Worm (Caenorhabditis elegans): ENCODE results near the gene C16A11.7.

Gene C16A11.7

DNA sequence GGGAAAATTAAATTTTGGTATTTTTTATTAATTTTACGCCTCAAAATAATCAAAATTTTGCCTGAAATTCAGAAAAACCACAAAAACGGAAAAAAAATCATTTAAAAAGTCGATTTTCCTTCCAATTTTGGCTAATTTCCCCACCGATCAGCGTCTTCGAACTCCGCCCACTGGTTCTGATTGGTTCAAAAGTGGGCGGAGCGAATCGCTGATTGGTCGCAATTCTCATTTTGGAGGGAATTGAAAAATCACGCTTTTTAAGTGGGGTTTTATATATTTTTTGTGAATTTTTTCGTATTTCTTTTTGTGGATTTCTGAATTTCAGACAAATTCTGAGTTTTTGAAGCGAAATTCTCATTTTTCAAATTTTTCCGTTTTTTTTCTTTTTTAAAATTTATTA is 30.2 kb upstream of the C16A11.7 start:
- TF ChIP-seq fkh-10 (GFP tag; optimal IDR thresholded peaks at IDR 0.05) = no peak
- TF ChIP-seq nfya-1 (tag; optimal IDR thresholded peaks at IDR 0.05) = peak; percentile 83

DNA sequence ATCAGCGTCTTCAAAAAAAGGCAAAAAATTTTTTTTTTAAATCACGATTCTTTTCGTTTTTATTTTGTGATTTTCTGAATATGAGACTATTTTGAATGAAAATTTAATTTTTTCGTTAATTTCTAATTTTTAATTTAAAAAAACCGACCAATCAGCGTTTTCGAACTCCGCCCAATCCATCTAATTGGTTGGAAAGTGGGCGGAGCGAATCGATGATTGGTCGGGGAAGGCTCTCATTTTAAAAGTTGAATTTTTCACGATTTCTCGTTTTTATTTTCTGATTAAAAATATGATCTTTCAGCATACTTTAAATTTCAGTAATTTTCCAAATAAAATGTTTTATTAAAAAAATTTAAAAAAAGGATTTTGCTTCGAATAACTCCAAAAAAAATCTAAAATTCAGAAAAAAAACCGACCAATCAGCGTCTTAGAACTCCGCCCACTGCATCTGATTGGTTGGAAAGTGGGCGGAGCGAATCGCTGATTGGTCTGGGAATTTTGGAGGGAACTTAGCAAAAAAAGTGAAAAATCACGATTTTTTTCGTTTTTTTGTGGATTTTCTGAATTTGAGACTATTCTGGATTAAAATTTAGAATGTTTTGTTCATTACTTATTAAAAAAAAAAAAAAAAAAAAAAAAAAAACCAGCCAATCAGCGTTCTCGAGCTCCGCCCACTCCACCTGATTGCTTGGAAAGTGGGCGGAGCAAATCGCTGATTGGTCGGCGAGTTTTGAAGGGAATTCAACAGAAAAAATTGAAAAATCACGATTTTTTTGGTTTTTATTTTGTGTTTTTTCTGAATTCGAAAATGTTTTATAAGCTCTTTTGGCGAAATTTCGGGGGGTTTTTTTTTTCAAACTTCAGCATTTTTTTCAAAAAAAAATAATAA is 27.8 kb upstream of the C16A11.7 start:
- TF ChIP-seq nhr-11 (tag; optimal IDR thresholded peaks at IDR 0.05) (no peak), unc-86 (tag; optimal IDR thresholded peaks at IDR 0.05) (no peak), nfya-1 (tag; optimal IDR thresholded peaks at IDR 0.05) (peak; percentile 81), odd-2 (tag; optimal IDR thresholded peaks at IDR 0.05) (no peak), pqm-1 (tag; optimal IDR thresholded peaks at IDR 0.05) (no peak)

DNA sequence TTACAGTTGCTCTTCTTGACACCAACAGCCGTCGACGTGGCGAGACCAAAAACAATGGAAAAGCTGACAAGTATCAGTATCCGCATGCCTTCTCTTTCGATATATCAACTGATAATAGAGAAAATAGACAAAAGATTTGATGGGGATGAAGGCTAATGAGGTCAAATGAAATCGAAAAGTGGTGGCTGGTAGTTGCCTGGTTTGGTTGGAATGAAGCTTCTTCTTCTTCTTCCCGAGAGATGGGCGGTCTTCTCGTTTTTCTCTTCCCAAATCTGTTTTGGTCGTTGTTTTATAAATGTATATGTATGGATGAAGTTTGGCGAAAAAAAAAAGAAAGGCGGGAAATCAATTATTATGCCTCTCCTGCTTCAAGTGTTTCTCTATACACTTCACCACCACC is 25.0 kb upstream of the C16A11.7 start, which contains the start of gene C01F1.5:
TSS of gene C01F1.5 (minus strand) at position 103 of the 400 bp plus-strand sequence.
- TF ChIP-seq tbx-7 (tag; optimal IDR thresholded peaks at IDR 0.05) = no peak
- no peak for TF ChIP-seq ref-2 (tag; optimal IDR thresholded peaks at IDR 0.05)
- no peak for TF ChIP-seq K02D7.2 (tag; optimal IDR thresholded peaks at IDR 0.05)
- TF ChIP-seq fkh-10 (GFP tag; optimal IDR thresholded peaks at IDR 0.05) = no peak
- TF ChIP-seq ceh-6 (GFP tag; optimal IDR thresholded peaks at IDR 0.05) = no peak
- TF ChIP-seq unc-3 (GFP tag; conservative IDR thresholded peaks at IDR 0.05) = no peak
- no peak for TF ChIP-seq unc-3 (tag; optimal IDR thresholded peaks at IDR 0.05)

DNA sequence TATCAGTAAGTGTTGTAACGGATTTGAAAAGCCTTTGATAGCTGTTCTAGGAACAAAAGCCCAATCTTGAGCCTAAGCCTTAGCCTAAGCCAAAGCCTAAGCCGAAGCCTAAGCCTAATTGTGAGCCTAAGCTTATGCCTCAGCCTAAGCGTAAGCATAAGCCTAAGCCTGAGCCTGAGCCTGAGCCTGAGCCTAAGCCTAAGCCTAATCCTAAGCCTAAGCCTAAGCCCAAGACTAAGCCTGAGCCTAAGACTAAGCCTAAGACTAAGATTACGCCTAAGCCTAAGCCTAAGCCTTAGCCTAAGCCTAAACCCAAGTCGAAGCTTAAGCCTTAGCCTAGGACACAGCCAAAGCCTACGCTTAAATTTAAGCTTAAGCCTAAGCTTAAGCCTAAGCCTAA is 20.9 kb upstream of the C16A11.7 start:
- TF ChIP-seq dve-1 (tag; optimal IDR thresholded peaks at IDR 0.05) = peak; percentile 80
- TF ChIP-seq ceh-18 (tag; optimal IDR thresholded peaks at IDR 0.05) = no peak

DNA sequence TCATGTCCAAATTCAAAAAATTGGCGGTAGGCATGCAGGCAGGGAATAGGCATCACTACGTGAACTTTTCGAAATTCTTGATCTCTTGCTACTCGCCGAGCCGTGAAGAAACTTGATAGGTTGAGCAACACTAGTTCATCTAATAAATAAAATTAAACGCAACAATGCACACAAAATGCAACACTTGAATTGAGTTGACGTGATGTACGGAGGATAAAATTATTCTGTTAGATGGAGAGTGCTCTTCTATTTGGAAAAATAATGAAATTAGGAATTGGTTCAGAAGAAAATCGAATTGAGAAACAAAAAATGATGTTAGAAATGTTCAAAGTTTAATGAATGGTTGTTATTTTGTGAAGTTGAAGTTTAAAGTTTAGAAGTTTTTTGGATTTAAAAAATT is 20.2 kb upstream of the C16A11.7 start:
- TF ChIP-seq unc-42 (tag; optimal IDR thresholded peaks at IDR 0.05) = peak; percentile 41
- TF ChIP-seq nhr-11 (tag; optimal IDR thresholded peaks at IDR 0.05) = no peak

DNA sequence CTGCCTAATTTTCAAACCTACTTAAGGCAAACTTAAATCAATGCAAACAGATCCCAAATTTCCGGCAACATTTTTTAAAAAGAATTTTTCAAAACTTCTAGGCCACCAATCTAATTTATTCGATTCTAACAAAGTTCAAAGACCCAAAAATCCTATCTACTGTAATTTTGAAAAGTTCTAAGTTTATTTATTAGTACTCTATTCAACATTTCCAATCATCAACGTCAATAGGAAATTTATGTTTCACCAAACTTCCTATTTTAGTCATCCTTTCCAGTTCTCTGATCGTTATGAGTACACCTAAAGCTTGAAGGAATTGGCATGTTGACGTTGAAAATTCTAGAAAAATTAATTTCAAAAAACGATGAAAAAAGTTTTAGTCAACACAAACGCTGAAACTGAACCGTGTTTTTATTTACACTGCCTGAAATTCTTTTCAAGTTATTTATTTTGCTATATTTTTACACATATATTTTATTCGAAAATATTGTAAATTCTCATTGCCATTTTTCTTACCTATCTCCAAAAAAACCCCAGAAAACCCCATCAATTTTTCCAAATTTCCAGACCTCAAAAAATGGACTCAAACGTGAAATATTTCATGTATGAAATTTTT is 19.0 kb upstream of the C16A11.7 start, which contains the start of gene npr-42:
TSS of gene npr-42 (plus strand) at position 566 of the 616 bp plus-strand sequence.
- TF ChIP-seq nhr-232 (tag; optimal IDR thresholded peaks at IDR 0.05) = no peak
- no peak for TF ChIP-seq sox-2 (GFP tag; IDR thresholded peaks at IDR 0.05)
- no peak for TF ChIP-seq ceh-2 (tag; optimal IDR thresholded peaks at IDR 0.05)
- TF ChIP-seq madf-2 (tag; optimal IDR thresholded peaks at IDR 0.05) = no peak
- TF ChIP-seq K02D7.2 (tag; optimal IDR thresholded peaks at IDR 0.05) = no peak
- no peak for TF ChIP-seq dmd-4 (tag; optimal IDR thresholded peaks at IDR 0.05; ENCODE audit: borderline replicate concordance)
- no peak for TF ChIP-seq elt-2 (tag; optimal IDR thresholded peaks at IDR 0.05)
- no peak for TF ChIP-seq C08G9.2 (tag; optimal IDR thresholded peaks at IDR 0.05)
- no peak for TF ChIP-seq hlh-8 (tag; optimal IDR thresholded peaks at IDR 0.05)
- TF ChIP-seq ets-4 (tag; optimal IDR thresholded peaks at IDR 0.05) = no peak
- no peak for TF ChIP-seq rnt-1 (tag; optimal IDR thresholded peaks at IDR 0.05)
- TF ChIP-seq T23F11.4 (GFP tag; optimal IDR thresholded peaks at IDR 0.05) = no peak
- TF ChIP-seq unc-3 (GFP tag; conservative IDR thresholded peaks at IDR 0.05) = no peak
- TF ChIP-seq unc-3 (tag; optimal IDR thresholded peaks at IDR 0.05) = no peak
- no peak for TF ChIP-seq K09A11.1 (tag; optimal IDR thresholded peaks at IDR 0.05; ENCODE audit: insufficient read depth)
- no peak for TF ChIP-seq lin-11 (tag; optimal IDR thresholded peaks at IDR 0.05)

Data from whole organism, late embryonic.